Fruit fly (Drosophila melanogaster): ENCODE results near the gene Cyt-c-d.

Cyt-c-d gene

dm6 chr2L:16687863-16688262 is 27.8 kb upstream of the Cyt-c-d start:
- TF ChIP-seq br (GFP tag; optimal IDR thresholded peaks at IDR 0.05) (no peak), psq (GFP tag; optimal IDR thresholded peaks at IDR 0.05) (no peak), OdsH (GFP tag; optimal IDR thresholded peaks at IDR 0.05) (no peak), Sp1 (GFP tag; optimal IDR thresholded peaks at IDR 0.05) (no peak), rgr (GFP tag; optimal IDR thresholded peaks at IDR 0.05) (no peak), CG9705 (GFP tag; optimal IDR thresholded peaks at IDR 0.05) (no peak), dl (GFP tag; optimal IDR thresholded peaks at IDR 0.05; ENCODE audit: insufficient read depth in 1 of 2, partially characterized antibody in 2 of 2) (no peak), Hnf4 (GFP tag; optimal IDR thresholded peaks at IDR 0.05) (no peak), ey (GFP tag; optimal IDR thresholded peaks at IDR 0.05) (no peak), Vsx2 (GFP tag; optimal IDR thresholded peaks at IDR 0.05; ENCODE audit: partially characterized antibody) (no peak), CrebA (GFP tag; optimal IDR thresholded peaks at IDR 0.05; ENCODE audit: borderline replicate concordance) (no peak), N (GFP tag; optimal IDR thresholded peaks at IDR 0.05) (no peak), usp (GFP tag; optimal IDR thresholded peaks at IDR 0.05) (no peak), GATAd (GFP tag; optimal IDR thresholded peaks at IDR 0.05) (no peak), jim (GFP tag; optimal IDR thresholded peaks at IDR 0.05) (no peak), foxo (GFP tag; optimal IDR thresholded peaks at IDR 0.05) (no peak), sage (GFP tag; optimal IDR thresholded peaks at IDR 0.05) (no peak), woc (GFP tag; optimal IDR thresholded peaks at IDR 0.05) (no peak), lola (GFP tag; optimal IDR thresholded peaks at IDR 0.05) (no peak)

DNA sequence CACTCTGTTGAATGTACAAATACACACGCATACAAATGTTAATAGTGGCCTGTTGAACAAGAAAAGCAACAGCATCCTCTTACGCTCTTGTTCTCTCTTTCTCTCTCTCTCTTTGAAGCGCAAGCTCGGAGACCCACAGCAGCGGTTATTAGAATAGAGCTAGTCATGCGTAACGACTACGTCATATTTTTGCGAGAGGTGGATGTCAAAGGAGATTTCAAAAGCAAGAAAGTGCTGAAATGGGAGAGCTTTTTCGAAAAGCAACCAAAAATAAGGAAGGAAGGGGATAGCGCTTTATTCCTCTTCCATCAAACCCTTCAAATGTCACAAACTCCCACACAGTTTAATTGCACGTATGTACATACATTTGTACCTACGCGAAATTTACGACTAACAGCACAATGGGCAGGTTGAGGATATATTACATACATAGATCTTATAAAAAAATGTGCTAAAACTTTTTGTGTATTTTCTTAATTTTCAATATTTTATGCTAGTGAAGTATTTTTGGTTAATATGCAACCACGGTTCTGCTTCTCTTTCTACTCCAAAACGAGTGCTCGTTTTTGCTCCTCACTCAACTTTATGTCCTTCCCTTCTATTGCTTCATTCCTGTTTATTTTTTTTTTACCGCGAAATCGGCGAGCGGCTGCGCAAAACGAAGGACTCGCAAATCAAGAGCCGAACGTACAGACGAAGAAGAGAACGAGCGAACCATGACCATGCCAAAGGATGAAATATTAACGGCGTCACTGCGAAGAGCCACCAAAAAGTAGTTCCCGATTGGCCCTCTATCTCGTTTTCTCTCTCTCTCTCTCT is 25.7 kb upstream of the Cyt-c-d start:
- TF ChIP-seq Abd-B (GFP tag; optimal IDR thresholded peaks at IDR 0.05) = no peak
- TF ChIP-seq OdsH (GFP tag; optimal IDR thresholded peaks at IDR 0.05) = peak; percentile 44
- no peak for TF ChIP-seq dmrt93B (GFP tag; optimal IDR thresholded peaks at IDR 0.05)
- no peak for TF ChIP-seq HLH106 (tag; optimal IDR thresholded peaks at IDR 0.05)
- TF ChIP-seq jim (GFP tag; optimal IDR thresholded peaks at IDR 0.05) = no peak
- peak; percentile 73 for TF ChIP-seq h (GFP tag; optimal IDR thresholded peaks at IDR 0.05)
- TF ChIP-seq Hr83 (GFP tag; optimal IDR thresholded peaks at IDR 0.05; ENCODE audit: poor library complexity, severe bottlenecking) = no peak
- peak; percentile 96 for TF ChIP-seq psq (GFP tag; optimal IDR thresholded peaks at IDR 0.05)
- peak; percentile 67 for TF ChIP-seq ey (GFP tag; optimal IDR thresholded peaks at IDR 0.05)
- TF ChIP-seq sv (GFP tag; optimal IDR thresholded peaks at IDR 0.05) = no peak
- TF ChIP-seq sage (GFP tag; optimal IDR thresholded peaks at IDR 0.05) = no peak
- peak; percentile 41 for TF ChIP-seq Dif (GFP tag; optimal IDR thresholded peaks at IDR 0.05; ENCODE audit: partially characterized antibody)
- TF ChIP-seq CrebA (GFP tag; optimal IDR thresholded peaks at IDR 0.05; ENCODE audit: borderline replicate concordance) = no peak
- no peak for TF ChIP-seq brk (GFP tag; optimal IDR thresholded peaks at IDR 0.05)
- no peak for TF ChIP-seq Vsx2 (GFP tag; optimal IDR thresholded peaks at IDR 0.05; ENCODE audit: partially characterized antibody)
- no peak for TF ChIP-seq dsf (GFP tag; optimal IDR thresholded peaks at IDR 0.05; ENCODE audit: borderline replicate concordance)
- TF ChIP-seq GATAd (GFP tag; optimal IDR thresholded peaks at IDR 0.05) = no peak
- TF ChIP-seq CG32264 (GFP tag; optimal IDR thresholded peaks at IDR 0.05) = peak; percentile 19
- TF ChIP-seq usp (GFP tag; optimal IDR thresholded peaks at IDR 0.05) = no peak
- TF ChIP-seq Mio (GFP tag; optimal IDR thresholded peaks at IDR 0.05) = no peak
- TF ChIP-seq lola (GFP tag; optimal IDR thresholded peaks at IDR 0.05) = no peak
- TF ChIP-seq Hnf4 (GFP tag; optimal IDR thresholded peaks at IDR 0.05) = peak; percentile 30
- TF ChIP-seq tai (GFP tag; optimal IDR thresholded peaks at IDR 0.05) = no peak
- peak; percentile 51 for TF ChIP-seq Rel (GFP tag; optimal IDR thresholded peaks at IDR 0.05)
- no peak for TF ChIP-seq Rel (tag; optimal IDR thresholded peaks at IDR 0.05)
- no peak for TF ChIP-seq pan (optimal IDR thresholded peaks at IDR 0.05)
- TF ChIP-seq br (GFP tag; optimal IDR thresholded peaks at IDR 0.05) = peak; percentile 19
- no peak for TF ChIP-seq Hr78 (GFP tag; optimal IDR thresholded peaks at IDR 0.05)
- peak; percentile 30 for TF ChIP-seq Jra (GFP tag; optimal IDR thresholded peaks at IDR 0.05)
- TF ChIP-seq rgr (GFP tag; optimal IDR thresholded peaks at IDR 0.05) = peak; percentile 48
- TF ChIP-seq dl (GFP tag; optimal IDR thresholded peaks at IDR 0.05; ENCODE audit: insufficient read depth in 1 of 2, partially characterized antibody in 2 of 2) = peak; percentile 25 to 65
- no peak for TF ChIP-seq Dfd (GFP tag; optimal IDR thresholded peaks at IDR 0.05)
- peak; percentile 74 for TF ChIP-seq woc (GFP tag; optimal IDR thresholded peaks at IDR 0.05)
- no peak for TF ChIP-seq Myc (optimal IDR thresholded peaks at IDR 0.05)
- TF ChIP-seq foxo (GFP tag; optimal IDR thresholded peaks at IDR 0.05) = peak in 1 of 2 experiments; percentile 28
- no peak for TF ChIP-seq CG9705 (GFP tag; optimal IDR thresholded peaks at IDR 0.05)
- TF ChIP-seq N (GFP tag; optimal IDR thresholded peaks at IDR 0.05) = no peak
- peak; percentile 59 for TF ChIP-seq fru (GFP tag; optimal IDR thresholded peaks at IDR 0.05)
- TF ChIP-seq Sp1 (GFP tag; optimal IDR thresholded peaks at IDR 0.05) = peak; percentile 4
